Worm (Caenorhabditis elegans) whole organism, L1 larva: ENCODE data around the gene msp-55.
A peak's percentile ranks its signal among the peaks of the same experiment; 100 is the strongest.

Source experiments
- aha-1 ChIP-seq: fragments of 150-350 bp; optimal IDR thresholded peaks from 2 replicates; lab custom pipeline; 2014; ENCODE audit warnings: missing biosample characterization, missing genetic modification characterization
- blmp-1 ChIP-seq: fragments of 150-350 bp; optimal IDR thresholded peaks from 2 replicates; lab custom pipeline; 2014; ENCODE audit warnings: missing biosample characterization, missing genetic modification characterization
- ceh-63 ChIP-seq: fragments of 200-800 bp; sonication (Bioruptor generic); optimal IDR thresholded peaks from 2 replicates; lab custom pipeline; 2018; ENCODE audit warnings: mild to moderate bottlenecking, missing genetic modification characterization, missing compliant biosample characterization
- ceh-82 ChIP-seq, 3 experiments: fragments of 150-350 bp in 1 of 3; sonication (generic microtip) in 2 of 3; optimal IDR thresholded peaks; 2 replicates each; lab custom pipeline; 2014 to 2017; ENCODE audit warnings: missing biosample characterization in 3 of 3, missing genetic modification characterization in 3 of 3
- ceh-90 ChIP-seq: sonication (generic microtip); optimal IDR thresholded peaks from 2 replicates; lab custom pipeline; 2016; ENCODE audit warnings: missing genetic modification characterization, missing compliant biosample characterization
- dpl-1 ChIP-seq, 3 experiments: fragments of 150-350 bp in 2 of 3; sonication (generic microtip) in 1 of 3; optimal IDR thresholded peaks; 2 replicates each; lab custom pipeline; 2014 to 2017; ENCODE audit warnings: missing biosample characterization in 3 of 3, missing genetic modification characterization in 3 of 3, missing genetic modification reagents in 3 of 3
- dsc-1 ChIP-seq: sonication (generic microtip); optimal IDR thresholded peaks from 2 replicates; lab custom pipeline; 2016; ENCODE audit warnings: mild to moderate bottlenecking, missing genetic modification characterization, missing compliant biosample characterization
- efl-1 ChIP-seq, 4 experiments: fragments of 150-350 bp; optimal IDR thresholded peaks in 3 of 4; peaks in 1 of 4; 1 replicate in 1 of 4; 2 replicates in 3 of 4; lab custom pipeline; 2014; ENCODE audit warnings: missing biosample characterization in 2 of 4, missing genetic modification characterization in 2 of 4, missing genetic modification reagents in 2 of 4
- efl-3 ChIP-seq: fragments of 200-800 bp; sonication (Bioruptor generic); optimal IDR thresholded peaks from 2 replicates; lab custom pipeline; 2018; ENCODE audit warnings: mild to moderate bottlenecking, missing genetic modification characterization, missing compliant biosample characterization
- egl-27 ChIP-seq, 2 experiments: fragments of 150-350 bp in 1 of 2; sonication (generic microtip); optimal IDR thresholded peaks; 3 replicates each; lab custom pipeline; 2017 to 2018; ENCODE audit warnings: missing biosample characterization in 2 of 2, missing genetic modification characterization in 2 of 2, missing genetic modification reagents in 2 of 2
- elt-2 ChIP-seq: sonication (generic microtip); optimal IDR thresholded peaks from 2 replicates; lab custom pipeline; 2016; ENCODE audit warnings: missing genetic modification characterization, mild to moderate bottlenecking, inconsistent platforms, missing compliant biosample characterization, missing genetic modification reagents
- ets-5 ChIP-seq: fragments of 200-800 bp; sonication (Bioruptor generic); IDR thresholded peaks from 2 replicates; pipeline ENCODE4 v1.3.6; 2022; ENCODE audit warnings: missing genetic modification characterization, missing compliant biosample characterization
- grh-1 ChIP-seq: fragments of 200-800 bp; sonication (Bioruptor generic); IDR thresholded peaks from 2 replicates; pipeline ENCODE4 v1.3.6; 2022; ENCODE audit warnings: missing genetic modification reagents, missing genetic modification characterization, missing compliant biosample characterization
- hpl-2 ChIP-seq: fragments of 150-350 bp; optimal IDR thresholded peaks from 2 replicates; lab custom pipeline; 2014; ENCODE audit warnings: missing biosample characterization, missing genetic modification reagents, missing genetic modification characterization
- irx-1 ChIP-seq: sonication (generic microtip); optimal IDR thresholded peaks from 2 replicates; lab custom pipeline; 2016; ENCODE audit warnings: missing genetic modification characterization, missing compliant biosample characterization
- jun-1 ChIP-seq: fragments of 150-350 bp; optimal IDR thresholded peaks from 2 replicates; lab custom pipeline; 2014; ENCODE audit warnings: missing biosample characterization, missing genetic modification reagents, missing genetic modification characterization
- lin-13 ChIP-seq: fragments of 150-350 bp; optimal IDR thresholded peaks from 2 replicates; lab custom pipeline; 2014; ENCODE audit warnings: missing biosample characterization, missing genetic modification reagents, missing genetic modification characterization
- lin-14 ChIP-seq: fragments of 200-800 bp; sonication (Bioruptor generic); optimal IDR thresholded peaks from 2 replicates; lab custom pipeline; 2018; ENCODE audit warnings: mild to moderate bottlenecking, missing genetic modification characterization, moderate library complexity, missing compliant biosample characterization
- lin-39 ChIP-seq: fragments of 150-350 bp; optimal IDR thresholded peaks from 2 replicates; lab custom pipeline; 2014; ENCODE audit warnings: missing biosample characterization, missing genetic modification reagents, missing genetic modification characterization
- lir-3 ChIP-seq: sonication (generic microtip); optimal IDR thresholded peaks from 2 replicates; lab custom pipeline; 2016; ENCODE audit warnings: mild to moderate bottlenecking, missing genetic modification characterization, moderate library complexity, missing compliant biosample characterization; ENCODE audit not compliant: poor library complexity
- lsy-2 ChIP-seq, 2 experiments: fragments of 150-350 bp; optimal IDR thresholded peaks; 2 replicates each; lab custom pipeline; 2014; ENCODE audit warnings: missing biosample characterization in 2 of 2, missing genetic modification characterization in 2 of 2
- mef-2 ChIP-seq: fragments of 150-350 bp; optimal IDR thresholded peaks from 2 replicates; lab custom pipeline; 2014; ENCODE audit warnings: missing biosample characterization, missing genetic modification characterization
- mep-1 ChIP-seq: fragments of 150-350 bp; optimal IDR thresholded peaks from 2 replicates; lab custom pipeline; 2014; ENCODE audit warnings: missing biosample characterization, missing genetic modification characterization
- nhr-11 ChIP-seq: fragments of 150-350 bp; optimal IDR thresholded peaks from 2 replicates; lab custom pipeline; 2014; ENCODE audit warnings: missing biosample characterization, missing genetic modification characterization
- nhr-19 ChIP-seq: fragments of 200-800 bp; sonication (Bioruptor generic); conservative IDR thresholded peaks from 2 replicates; pipeline ENCODE4 v1.3.6; 2022; ENCODE audit warnings: missing genetic modification characterization, missing compliant biosample characterization
- nhr-237 ChIP-seq: fragments of 150-350 bp; optimal IDR thresholded peaks from 2 replicates; lab custom pipeline; 2014; ENCODE audit warnings: missing biosample characterization, missing genetic modification characterization
- nhr-47 ChIP-seq: sonication (generic microtip); optimal IDR thresholded peaks from 2 replicates; lab custom pipeline; 2016; ENCODE audit warnings: mild to moderate bottlenecking, missing genetic modification characterization, moderate library complexity, missing compliant biosample characterization
- nhr-71 ChIP-seq: sonication (generic microtip); optimal IDR thresholded peaks from 2 replicates; lab custom pipeline; 2016; ENCODE audit warnings: mild to moderate bottlenecking, missing genetic modification characterization, moderate library complexity, missing compliant biosample characterization
- nhr-77 ChIP-seq: fragments of 150-350 bp; optimal IDR thresholded peaks from 2 replicates; lab custom pipeline; 2014; ENCODE audit warnings: missing biosample characterization, missing genetic modification characterization
- nhr-84 ChIP-seq: sonication (generic microtip); optimal IDR thresholded peaks from 2 replicates; lab custom pipeline; 2017; ENCODE audit warnings: missing biosample characterization, missing genetic modification characterization
- nhr-85 ChIP-seq: sonication (generic microtip); peaks from one replicate; lab custom pipeline; 2016; ENCODE audit warnings: missing genetic modification characterization, inconsistent platforms, missing compliant biosample characterization
- nhr-90 ChIP-seq: sonication (generic microtip); optimal IDR thresholded peaks from 2 replicates; lab custom pipeline; 2016; ENCODE audit warnings: mild to moderate bottlenecking, missing genetic modification characterization, missing compliant biosample characterization; ENCODE audit not compliant: poor library complexity
- rnt-1 ChIP-seq: sonication (generic microtip); optimal IDR thresholded peaks from 2 replicates; lab custom pipeline; 2016; ENCODE audit warnings: mild to moderate bottlenecking, missing genetic modification characterization, moderate library complexity, missing compliant biosample characterization
- skn-1 ChIP-seq: fragments of 150-350 bp; optimal IDR thresholded peaks from 2 replicates; lab custom pipeline; 2014; ENCODE audit warnings: missing biosample characterization, missing genetic modification characterization
- snu-23 ChIP-seq: sonication (generic microtip); optimal IDR thresholded peaks from 2 replicates; lab custom pipeline; 2016; ENCODE audit warnings: missing genetic modification characterization, missing compliant biosample characterization
- sox-4 ChIP-seq: sonication (generic microtip); optimal IDR thresholded peaks from 2 replicates; lab custom pipeline; 2016; ENCODE audit warnings: missing genetic modification characterization, missing compliant biosample characterization
- tlp-1 ChIP-seq: fragments of 150-350 bp; optimal IDR thresholded peaks from 2 replicates; lab custom pipeline; 2014; ENCODE audit warnings: missing biosample characterization, missing genetic modification characterization
- unc-86 ChIP-seq: sonication (generic microtip); optimal IDR thresholded peaks from 2 replicates; lab custom pipeline; 2016; ENCODE audit warnings: missing genetic modification characterization, missing compliant biosample characterization
- unc-98 ChIP-seq: fragments of 200-800 bp; sonication (Bioruptor generic); IDR thresholded peaks from 2 replicates; pipeline ENCODE4 v1.3.6; 2022; ENCODE audit warnings: missing genetic modification characterization, missing compliant biosample characterization
- zag-1 ChIP-seq: fragments of 150-350 bp; optimal IDR thresholded peaks from 2 replicates; lab custom pipeline; 2014; ENCODE audit warnings: missing biosample characterization, missing genetic modification characterization
- zip-4 ChIP-seq: fragments of 200-800 bp; sonication (Bioruptor generic); optimal IDR thresholded peaks from 2 replicates; lab custom pipeline; 2018; ENCODE audit warnings: mild to moderate bottlenecking, missing genetic modification characterization, moderate library complexity, missing compliant biosample characterization
- ztf-4 ChIP-seq: fragments of 150-350 bp; optimal IDR thresholded peaks from 2 replicates; lab custom pipeline; 2014; ENCODE audit warnings: missing biosample characterization, missing genetic modification characterization

msp-55 gene

ce11 chrIV:5081122-5081521 lies 25.3 kb upstream of the msp-55 start (continued):
- TF ChIP-seq grh-1 (GFP tag; lab: Robert Waterston, UW) (no peak), jun-1 (tag; lab: Kevin White, UChicago) (no peak), lin-14 (GFP tag; lab: Kevin White, UChicago) (peak; percentile 82), nhr-237 (tag; lab: Kevin White, UChicago) (no peak), efl-1 (optimal IDR thresholded peaks at IDR 0.05; lab: Kevin White, UChicago) (no peak), efl-1 (GFP tag; optimal IDR thresholded peaks at IDR 0.05 in 1 of 2; lab: Kevin White, UChicago) (peak in 1 of 2 experiments; percentile 67), hpl-2 (no peak), efl-3 (GFP tag; lab: Kevin White, UChicago) (no peak), lir-3 (no peak), ceh-82 (tag; optimal IDR thresholded peaks at IDR 0.05; lab: Kevin White, UChicago) (peak in 1 of 3 experiments; percentile 13), skn-1 (tag; lab: Kevin White, UChicago) (no peak), nhr-90 (no peak), elt-2 (no peak), ztf-4 (tag; lab: Kevin White, UChicago) (no peak), snu-23 (GFP tag; lab: Kevin White, UChicago) (no peak), mep-1 (peak; percentile 38), nhr-47 (no peak), lsy-2 (tag; optimal IDR thresholded peaks at IDR 0.05; lab: Kevin White, UChicago) (peak; percentile 3 to 32), nhr-11 (tag; lab: Kevin White, UChicago) (no peak), unc-86 (tag; lab: Kevin White, UChicago) (no peak), irx-1 (tag; lab: Kevin White, UChicago) (peak; percentile 12), egl-27 (tag; optimal IDR thresholded peaks at IDR 0.05; lab: Kevin White, UChicago) (no peak), tlp-1 (tag; lab: Kevin White, UChicago) (no peak), zip-4 (no peak), lin-39 (tag; lab: Kevin White, UChicago) (no peak), nhr-19 (GFP tag; lab: Robert Waterston, UW) (no peak), ceh-63 (no peak), ets-5 (GFP tag; lab: Robert Waterston, UW) (no peak), sox-4 (no peak), unc-98 (GFP tag; lab: Robert Waterston, UW) (no peak)

ce11 chrIV:5078846-5079245 lies 23.0 kb upstream of the msp-55 start:
- TF ChIP-seq lin-14 (GFP tag; lab: Kevin White, UChicago), result peak; percentile 57
- TF ChIP-seq nhr-71, result peak; percentile 35
- peak; percentile 7 for TF ChIP-seq nhr-85
- peak; percentile 49 for TF ChIP-seq dsc-1 (tag; lab: Kevin White, UChicago)
- no peak for TF ChIP-seq mef-2 (tag; lab: Kevin White, UChicago)

ce11 chrIV:5077918-5078317 lies 22.1 kb upstream of the msp-55 start:
- TF ChIP-seq blmp-1, result peak; percentile 68
- no peak for TF ChIP-seq ceh-90 (tag; lab: Kevin White, UChicago)
- peak; percentile 7 for TF ChIP-seq snu-23 (GFP tag; lab: Kevin White, UChicago)
- no peak for TF ChIP-seq lir-3
- no peak for TF ChIP-seq aha-1 (tag; lab: Kevin White, UChicago)
- TF ChIP-seq nhr-84 (tag; lab: Kevin White, UChicago), result no peak
- TF ChIP-seq dpl-1 (GFP tag; optimal IDR thresholded peaks at IDR 0.05; lab: Kevin White, UChicago), result no peak
- TF ChIP-seq nhr-77 (tag; lab: Kevin White, UChicago), result no peak
- TF ChIP-seq rnt-1 (tag; lab: Kevin White, UChicago), result no peak
- TF ChIP-seq zag-1 (tag; lab: Kevin White, UChicago), result no peak
- peak; percentile 33 for TF ChIP-seq nhr-85
- TF ChIP-seq lin-13, result no peak
- TF ChIP-seq lsy-2 (tag; optimal IDR thresholded peaks at IDR 0.05; lab: Kevin White, UChicago), result peak in 1 of 2 experiments; percentile 10
- TF ChIP-seq lin-14 (GFP tag; lab: Kevin White, UChicago), result peak; percentile 14
